Fruit fly (Drosophila melanogaster): ENCODE data around the gene CG32110.
A peak's percentile ranks its signal among the peaks of the same experiment; 100 is the strongest.

The CG32110 gene

dm6 chr3L:12790783-12791678 is 17.5 kb upstream of the CG32110 start:
- TF ChIP-seq seq (GFP tag; IDR thresholded peaks at IDR 0.05) = 0 out of 2 replicates have a peak, but pooled peaks have one; percentile 31
- no peak for TF ChIP-seq CG15514 (GFP tag; optimal IDR thresholded peaks at IDR 0.05)
- no peak for TF ChIP-seq CG1647 (GFP tag; optimal IDR thresholded peaks at IDR 0.05)
- no peak for TF ChIP-seq CG4404 (GFP tag; IDR thresholded peaks at IDR 0.05)
- TF ChIP-seq CG33557 (GFP tag; optimal IDR thresholded peaks at IDR 0.05) = no peak
- peak; percentile 78 for TF ChIP-seq Med (GFP tag)
- TF ChIP-seq CG18011 (GFP tag; optimal IDR thresholded peaks at IDR 0.05) = no peak
- TF ChIP-seq nerfin-2 (GFP tag; IDR thresholded peaks at IDR 0.05; ENCODE audit: partially characterized antibody) = no peak
- TF ChIP-seq Pdp1 (GFP tag; optimal IDR thresholded peaks at IDR 0.05) = peak in 1 of 2 experiments; percentile 48
- TF ChIP-seq ash1 (GFP tag; optimal IDR thresholded peaks at IDR 0.05) = no peak
- no peak for TF ChIP-seq tx (GFP tag; optimal IDR thresholded peaks at IDR 0.05)
- no peak for TF ChIP-seq bigmax (GFP tag; optimal IDR thresholded peaks at IDR 0.05)
- TF ChIP-seq mirr (GFP tag; optimal IDR thresholded peaks at IDR 0.05) = peak; percentile 49
- no peak for TF ChIP-seq ken (GFP tag; IDR thresholded peaks at IDR 0.05)
- no peak for TF ChIP-seq E2f1 (GFP tag; IDR thresholded peaks at IDR 0.05)
- TF ChIP-seq Ravus (GFP tag; IDR thresholded peaks at IDR 0.05) = no peak
- TF ChIP-seq chinmo (GFP tag; IDR thresholded peaks at IDR 0.05; ENCODE audit: partially characterized antibody) = no peak
- TF ChIP-seq CG3407 (GFP tag; optimal IDR thresholded peaks at IDR 0.05) = no peak
- TF ChIP-seq ase (GFP tag; IDR thresholded peaks at IDR 0.05) = no peak
- no peak for TF ChIP-seq ac (GFP tag; optimal IDR thresholded peaks at IDR 0.05)
- no peak for TF ChIP-seq ab (GFP tag; optimal IDR thresholded peaks at IDR 0.05)
- TF ChIP-seq stc (GFP tag; IDR thresholded peaks at IDR 0.05) = no peak
- peak; percentile 78 for TF ChIP-seq CG3163 (GFP tag; optimal IDR thresholded peaks at IDR 0.05)
- no peak for TF ChIP-seq cad (GFP tag; optimal IDR thresholded peaks at IDR 0.05)
- TF ChIP-seq toy (GFP tag; IDR thresholded peaks at IDR 0.05) = no peak
- no peak for TF ChIP-seq Camta (GFP tag; optimal IDR thresholded peaks at IDR 0.05)
- TF ChIP-seq Spps (tag; optimal IDR thresholded peaks at IDR 0.05) = no peak
- no peak for TF ChIP-seq Bdp1 (GFP tag; optimal IDR thresholded peaks at IDR 0.05)
- TF ChIP-seq mam (GFP tag; optimal IDR thresholded peaks at IDR 0.05) = no peak
- TF ChIP-seq phol (tag; optimal IDR thresholded peaks at IDR 0.05) = no peak
- TF ChIP-seq grau (tag; optimal IDR thresholded peaks at IDR 0.05) = no peak
- TF ChIP-seq CG11696 (GFP tag; IDR thresholded peaks at IDR 0.05) = 0 out of 2 replicates have a peak, but pooled peaks have one; percentile 6
- no peak for TF ChIP-seq CG6813 (GFP tag; optimal IDR thresholded peaks at IDR 0.05)
- no peak for TF ChIP-seq Nf-YC (tag; optimal IDR thresholded peaks at IDR 0.05)
- no peak for TF ChIP-seq kay (GFP tag; optimal IDR thresholded peaks at IDR 0.05)
- TF ChIP-seq Dll (GFP tag; IDR thresholded peaks at IDR 0.05; ENCODE audit: partially characterized antibody) = no peak
- no peak for TF ChIP-seq CG31224 (GFP tag; IDR thresholded peaks at IDR 0.05)
- no peak for TF ChIP-seq CG14965 (GFP tag; optimal IDR thresholded peaks at IDR 0.05; ENCODE audit: borderline replicate concordance)
- TF ChIP-seq pfk (GFP tag; optimal IDR thresholded peaks at IDR 0.05) = no peak
- no peak for TF ChIP-seq CG12104 (GFP tag; optimal IDR thresholded peaks at IDR 0.05)
- TF ChIP-seq CG13287 (GFP tag; IDR thresholded peaks at IDR 0.05; ENCODE audit: partially characterized antibody) = no peak
- no peak for TF ChIP-seq Nf-YB (GFP tag; optimal IDR thresholded peaks at IDR 0.05)
- TF ChIP-seq CG7987 (GFP tag; optimal IDR thresholded peaks at IDR 0.05) = no peak
- peak; percentile 28 for TF ChIP-seq nom (GFP tag; optimal IDR thresholded peaks at IDR 0.05)
- TF ChIP-seq sr (GFP tag; IDR thresholded peaks at IDR 0.05) = no peak
- TF ChIP-seq CG32772 (GFP tag; IDR thresholded peaks at IDR 0.05) = no peak
- TF ChIP-seq Jarid2 (GFP tag; optimal IDR thresholded peaks at IDR 0.05) = no peak
- TF ChIP-seq h (optimal IDR thresholded peaks at IDR 0.05) = no peak
- peak; percentile 95 for TF ChIP-seq exex (tag; optimal IDR thresholded peaks at IDR 0.05)

Data from whole organism, embryonic.